Worm (Caenorhabditis elegans) whole organism, young adult: Measurements from ENCODE around the gene kbp-2.

Experiments
- B0019.2 ChIP-seq: fragments of 200-800 bp; sonication (Bioruptor generic); conservative IDR thresholded peaks from 2 replicates; pipeline ENCODE4 v1.3.6; 2022; ENCODE audit warnings: missing genetic modification reagents, missing genetic modification characterization, missing compliant biosample characterization
- B0336.3 ChIP-seq: fragments of 200-800 bp; sonication (Bioruptor generic); IDR thresholded peaks from 2 replicates; pipeline ENCODE4 v1.3.6; 2022; ENCODE audit warnings: missing genetic modification characterization, missing compliant biosample characterization
- C06A6.2 ChIP-seq: fragments of 200-800 bp; sonication (Bioruptor generic); conservative IDR thresholded peaks from 2 replicates; pipeline ENCODE4 v1.3.6; 2022; ENCODE audit warnings: missing genetic modification characterization, missing compliant biosample characterization
- D2030.7 ChIP-seq: fragments of 200-800 bp; sonication (Bioruptor generic); IDR thresholded peaks from 2 replicates; pipeline ENCODE4 v1.3.6; 2022; ENCODE audit warnings: missing genetic modification reagents, missing genetic modification characterization, missing compliant biosample characterization
- F10E7.11 ChIP-seq: sonication (generic microtip); optimal IDR thresholded peaks from 2 replicates; lab custom pipeline; 2017; ENCODE audit warnings: mild to moderate bottlenecking, missing genetic modification characterization, moderate library complexity, missing compliant biosample characterization
- F37B4.10 ChIP-seq: fragments of 200-800 bp; sonication (Bioruptor generic); IDR thresholded peaks from 2 replicates; pipeline ENCODE4 v1.3.6; 2022; ENCODE audit warnings: missing genetic modification characterization, missing compliant biosample characterization
- F39B2.1 ChIP-seq: fragments of 200-800 bp; sonication (Bioruptor generic); IDR thresholded peaks from 2 replicates; pipeline ENCODE4 v1.3.6; 2022; ENCODE audit warnings: missing genetic modification reagents, missing genetic modification characterization, missing compliant biosample characterization
- F49E8.2 ChIP-seq: sonication (generic microtip); optimal IDR thresholded peaks from 3 replicates; lab custom pipeline; 2017; ENCODE audit warnings: missing genetic modification characterization, mild to moderate bottlenecking, missing compliant biosample characterization, antibody characterized with exemption, moderate library complexity; ENCODE audit not compliant: insufficient read depth
- F57C9.4 ChIP-seq: sonication (generic microtip); optimal IDR thresholded peaks from 2 replicates; lab custom pipeline; 2017; ENCODE audit warnings: mild to moderate bottlenecking, missing genetic modification characterization, missing compliant biosample characterization
- K11D2.4 ChIP-seq: fragments of 200-800 bp; sonication (Bioruptor generic); IDR thresholded peaks from 2 replicates; pipeline ENCODE4 v1.3.6; 2022; ENCODE audit warnings: missing genetic modification reagents, missing genetic modification characterization, missing compliant biosample characterization
- Y53G8AR.9 ChIP-seq: fragments of 200-800 bp; sonication (Bioruptor generic); conservative IDR thresholded peaks from 2 replicates; pipeline ENCODE4 v1.3.6; 2022; ENCODE audit warnings: missing genetic modification reagents, missing genetic modification characterization, missing compliant biosample characterization
- ZK185.1 ChIP-seq: sonication (generic microtip); optimal IDR thresholded peaks from 2 replicates; lab custom pipeline; 2016; ENCODE audit warnings: mild to moderate bottlenecking, missing genetic modification characterization, missing compliant biosample characterization; ENCODE audit not compliant: poor library complexity, severe bottlenecking
- ama-1 ChIP-seq, 3 experiments: fragments of 150-350 bp in 1 of 3; sonication (generic microtip) in 2 of 3; optimal IDR thresholded peaks; 2 replicates each; lab custom pipeline; 2014 to 2018; ENCODE audit warnings: missing biosample characterization in 2 of 3, missing genetic modification characterization in 2 of 3, missing genetic modification reagents in 2 of 3
- athp-1 ChIP-seq: sonication (generic microtip); optimal IDR thresholded peaks from 2 replicates; lab custom pipeline; 2017; ENCODE audit warnings: mild to moderate bottlenecking, missing genetic modification characterization, missing compliant biosample characterization
- bed-2 ChIP-seq: fragments of 200-800 bp; sonication (Bioruptor generic); IDR thresholded peaks from 2 replicates; pipeline ENCODE4 v1.3.6; 2022; ENCODE audit warnings: missing genetic modification reagents, missing genetic modification characterization, missing compliant biosample characterization
- cebp-1 ChIP-seq, 2 experiments: fragments of 200-800 bp in 1 of 2; sonication (Bioruptor generic) in 1 of 2; sonication (generic microtip) in 1 of 2; IDR thresholded peaks in 1 of 2; optimal IDR thresholded peaks in 1 of 2; 2 replicates each; pipeline versions ENCODE4 v1.3.6 to Lab custom; 2017 to 2022; ENCODE audit warnings: missing compliant biosample characterization in 2 of 2, missing genetic modification characterization in 2 of 2, mild to moderate bottlenecking in 1 of 2, missing genetic modification reagents in 1 of 2, moderate library complexity in 1 of 2
- cebp-2 ChIP-seq: fragments of 200-800 bp; sonication (Bioruptor generic); IDR thresholded peaks from 2 replicates; pipeline ENCODE4 v1.3.6; 2022; ENCODE audit warnings: missing genetic modification characterization, missing compliant biosample characterization
- dox-1 ChIP-seq: fragments of 200-800 bp; sonication (Bioruptor generic); IDR thresholded peaks from 2 replicates; pipeline ENCODE4 v1.3.6; 2022; ENCODE audit warnings: missing genetic modification reagents, missing genetic modification characterization, missing compliant biosample characterization
- dpff-1 ChIP-seq: sonication (generic microtip); optimal IDR thresholded peaks from 2 replicates; lab custom pipeline; 2017; ENCODE audit warnings: mild to moderate bottlenecking, missing genetic modification characterization, missing compliant biosample characterization
- efl-1 ChIP-seq: fragments of 150-350 bp; optimal IDR thresholded peaks from 2 replicates; lab custom pipeline; 2014; ENCODE audit warnings: missing biosample characterization, missing genetic modification reagents, missing genetic modification characterization
- fkh-3 ChIP-seq: sonication (generic microtip); optimal IDR thresholded peaks from 2 replicates; lab custom pipeline; 2016; ENCODE audit warnings: mild to moderate bottlenecking, missing genetic modification characterization, missing compliant biosample characterization
- him-1 ChIP-seq: sonication (generic microtip); optimal IDR thresholded peaks from 2 replicates; lab custom pipeline; 2016; ENCODE audit warnings: missing genotype, missing genetic modification reagents, missing genetic modification characterization, missing compliant biosample characterization
- hmg-1.2 ChIP-seq: fragments of 200-800 bp; sonication (Bioruptor generic); IDR thresholded peaks from 2 replicates; pipeline ENCODE4 v1.3.6; 2022; ENCODE audit warnings: missing genetic modification reagents, missing genetic modification characterization, missing compliant biosample characterization
- hrde-1 ChIP-seq: sonication (generic microtip); optimal IDR thresholded peaks from 2 replicates; lab custom pipeline; 2016; ENCODE audit warnings: missing genetic modification characterization, mild to moderate bottlenecking, missing compliant biosample characterization, moderate library complexity, missing genotype, missing genetic modification reagents, borderline replicate concordance
- let-526 ChIP-seq: fragments of 200-800 bp; sonication (Bioruptor generic); IDR thresholded peaks from 2 replicates; pipeline ENCODE4 v1.3.6; 2022; ENCODE audit warnings: missing genetic modification reagents, missing genetic modification characterization, missing compliant biosample characterization
- madf-6 ChIP-seq: fragments of 200-800 bp; sonication (Bioruptor generic); IDR thresholded peaks from 2 replicates; pipeline ENCODE4 v1.3.6; 2022; ENCODE audit warnings: missing genetic modification reagents, missing genetic modification characterization, missing compliant biosample characterization
- nfya-2 ChIP-seq: fragments of 200-800 bp; sonication (Bioruptor generic); IDR thresholded peaks from 2 replicates; pipeline ENCODE4 v1.3.6; 2022; ENCODE audit warnings: missing genetic modification reagents, missing genetic modification characterization, missing compliant biosample characterization
- nhr-80 ChIP-seq: sonication (generic microtip); optimal IDR thresholded peaks from 2 replicates; lab custom pipeline; 2016; ENCODE audit warnings: missing genetic modification characterization, missing compliant biosample characterization
- nhr-90 ChIP-seq: sonication (generic microtip); optimal IDR thresholded peaks from 2 replicates; lab custom pipeline; 2016; ENCODE audit warnings: missing genotype, mild to moderate bottlenecking, missing genetic modification characterization, missing compliant biosample characterization
- pbrm-1 ChIP-seq: fragments of 200-800 bp; sonication (Bioruptor generic); IDR thresholded peaks from 2 replicates; pipeline ENCODE4 v1.3.6; 2022; ENCODE audit warnings: missing genetic modification reagents, missing genetic modification characterization, missing compliant biosample characterization
- snpc-1.1 ChIP-seq: sonication (generic microtip); optimal IDR thresholded peaks from 2 replicates; lab custom pipeline; 2017; ENCODE audit warnings: missing genetic modification characterization, mild to moderate bottlenecking, missing compliant biosample characterization, antibody characterized with exemption, moderate library complexity, missing genotype, missing genetic modification reagents; ENCODE audit not compliant: insufficient read depth
- tbp1 ChIP-seq: fragments of 200-800 bp; sonication (Bioruptor generic); optimal IDR thresholded peaks from 2 replicates; lab custom pipeline; 2018; ENCODE audit warnings: mild to moderate bottlenecking, missing genetic modification characterization, missing compliant biosample characterization
- unc-130 ChIP-seq: sonication (generic microtip); optimal IDR thresholded peaks from 2 replicates; lab custom pipeline; 2016; ENCODE audit warnings: missing genetic modification reagents, missing genetic modification characterization, missing compliant biosample characterization
- ztf-6 ChIP-seq: fragments of 200-800 bp; sonication (Bioruptor generic); IDR thresholded peaks from 2 replicates; pipeline ENCODE4 v1.3.6; 2022; ENCODE audit warnings: missing genetic modification reagents, missing genetic modification characterization, missing compliant biosample characterization

Gene kbp-2

DNA sequence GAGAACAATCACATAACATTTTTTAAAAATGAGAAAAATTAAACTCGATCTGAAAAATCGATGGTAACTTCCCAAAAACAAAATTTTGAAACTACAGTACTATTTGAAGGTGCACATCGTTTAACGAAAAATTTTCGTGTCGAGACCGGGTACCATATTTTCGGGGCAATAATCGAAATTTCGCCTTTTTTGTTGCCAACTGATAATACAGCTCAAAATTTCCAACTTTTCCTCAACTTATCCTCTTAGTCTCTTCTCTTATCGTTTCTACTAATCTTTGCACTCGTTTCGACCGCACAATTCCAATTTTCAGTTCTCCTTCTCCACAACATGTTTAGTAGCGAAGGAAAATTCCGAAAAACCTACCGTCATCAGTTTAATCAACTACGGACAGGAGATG is 3.2 kb upstream of the kbp-2 start, which contains the start of gene rom-1:
Gene rom-1, plus strand, starts transcription at position 301 of the 400 bp plus-strand sequence.
- no peak for TF ChIP-seq F39B2.1 (GFP tag; lab: Robert Waterston, UW)

DNA sequence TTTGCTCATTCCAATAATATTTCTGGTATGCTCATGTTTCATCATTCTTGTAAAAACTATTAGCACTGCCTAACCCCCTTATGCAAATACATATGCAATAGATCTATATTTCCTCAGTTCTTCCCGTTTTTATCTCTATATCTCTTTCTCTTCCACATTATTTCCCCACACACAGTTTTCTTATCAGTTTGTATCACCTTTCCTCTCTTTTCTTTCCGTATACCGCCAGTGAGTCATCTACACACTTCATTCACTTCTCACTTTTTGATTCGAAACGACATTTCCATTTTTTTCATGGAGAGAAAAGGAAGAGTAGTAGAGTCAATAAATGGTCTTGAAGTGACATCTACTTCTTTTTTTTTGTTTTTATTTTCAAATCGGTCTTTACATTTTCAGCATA is 2.7 kb upstream of the kbp-2 start:
- TF ChIP-seq nhr-80 (tag; lab: Kevin White, UChicago) (peak; percentile 77), hrde-1 (tag; lab: Kevin White, UChicago) (no peak), let-526 (GFP tag; lab: Robert Waterston, UW) (no peak), F57C9.4 (tag; lab: Kevin White, UChicago) (no peak), dpff-1 (tag; lab: Kevin White, UChicago) (no peak), ama-1 (optimal IDR thresholded peaks at IDR 0.05; lab: Kevin White, UChicago) (no peak), ama-1 (GFP tag; optimal IDR thresholded peaks at IDR 0.05; lab: Kevin White, UChicago) (no peak), fkh-3 (tag; lab: Kevin White, UChicago) (no peak), cebp-1 (GFP tag; IDR thresholded peaks at IDR 0.05; lab: Robert Waterston, UW) (no peak), cebp-1 (tag; optimal IDR thresholded peaks at IDR 0.05; lab: Kevin White, UChicago) (peak; percentile 6), nfya-2 (GFP tag; lab: Robert Waterston, UW) (no peak), C06A6.2 (GFP tag; lab: Robert Waterston, UW) (no peak), him-1 (tag; lab: Kevin White, UChicago) (no peak), B0019.2 (no peak), F10E7.11 (tag; lab: Kevin White, UChicago) (no peak)

ce11 chrIII:4905405-4905804 is 1.7 kb upstream of the kbp-2 start, which contains the start of gene F26F4.8:
Gene F26F4.8 (minus strand): TSS chrIII:4905473.
- no peak for TF ChIP-seq snpc-1.1 (tag; lab: Kevin White, UChicago)
- no peak for TF ChIP-seq madf-6 (GFP tag; lab: Robert Waterston, UW)
- TF ChIP-seq cebp-2 (GFP tag; lab: Robert Waterston, UW) = no peak
- no peak for TF ChIP-seq athp-1 (tag; lab: Kevin White, UChicago)
- TF ChIP-seq cebp-1 (GFP tag; IDR thresholded peaks at IDR 0.05; lab: Robert Waterston, UW) = no peak
- TF ChIP-seq cebp-1 (tag; optimal IDR thresholded peaks at IDR 0.05; lab: Kevin White, UChicago) = peak; percentile 67
- TF ChIP-seq him-1 (tag; lab: Kevin White, UChicago) = peak; percentile 7
- peak; percentile 20 for TF ChIP-seq efl-1 (GFP tag; lab: Kevin White, UChicago)
- no peak for TF ChIP-seq bed-2 (GFP tag; lab: Robert Waterston, UW)
- TF ChIP-seq unc-130 (GFP tag; lab: Kevin White, UChicago) = no peak
- no peak for TF ChIP-seq pbrm-1 (GFP tag; lab: Robert Waterston, UW)
- no peak for TF ChIP-seq ztf-6 (GFP tag; lab: Robert Waterston, UW)
- TF ChIP-seq hmg-1.2 (GFP tag; lab: Robert Waterston, UW) = no peak
- TF ChIP-seq D2030.7 (GFP tag; lab: Robert Waterston, UW) = no peak
- no peak for TF ChIP-seq F37B4.10 (GFP tag; lab: Robert Waterston, UW)
- TF ChIP-seq nhr-80 (tag; lab: Kevin White, UChicago) = peak; percentile 51
- no peak for TF ChIP-seq B0019.2
- TF ChIP-seq F49E8.2 (tag; lab: Kevin White, UChicago) = no peak
- no peak for TF ChIP-seq K11D2.4
- peak; percentile 43; the same call in 1 of the 2 replicates for TF ChIP-seq dox-1 (GFP tag; lab: Robert Waterston, UW)
- TF ChIP-seq tbp1 (GFP tag; lab: Kevin White, UChicago) = no peak
- peak; percentile 5 for TF ChIP-seq ZK185.1 (tag; lab: Kevin White, UChicago)
- no peak for TF ChIP-seq nhr-90 (tag; lab: Kevin White, UChicago)
- no peak for TF ChIP-seq B0336.3 (GFP tag; lab: Robert Waterston, UW)
- TF ChIP-seq Y53G8AR.9 = no peak
